Fruit fly (Drosophila melanogaster) whole organism, embryonic: ENCODE results near the gene CG12674.

Experiments
- Abd-B ChIP-seq: fragments of 200-800 bp; sonication (Bioruptor generic); optimal IDR thresholded peaks from 2 replicates; lab custom pipeline; 2018; ENCODE audit warnings: missing biosample characterization, mild to moderate bottlenecking, missing genetic modification characterization, moderate library complexity
- Atf3 ChIP-seq: fragments of 200-800 bp; sonication (Bioruptor generic); optimal IDR thresholded peaks from 3 replicates; lab custom pipeline; 2016; ENCODE audit warnings: missing biosample characterization, missing genetic modification characterization
- CG11504 ChIP-seq: fragments of 200-800 bp; sonication (Bioruptor generic); optimal IDR thresholded peaks from 3 replicates; lab custom pipeline; 2019; ENCODE audit warnings: missing biosample characterization, mild to moderate bottlenecking, missing genetic modification characterization, moderate library complexity
- CG12659 ChIP-seq: fragments of 200-800 bp; sonication (Bioruptor generic); optimal IDR thresholded peaks from 3 replicates; lab custom pipeline; 2017; ENCODE audit warnings: mild to moderate bottlenecking, missing biosample characterization, missing genetic modification reagents, missing genetic modification characterization
- CG13287 ChIP-seq: fragments of 200-800 bp; sonication (Bioruptor generic); IDR thresholded peaks from 2 replicates; pipeline ENCODE4 v1.3.6; 2022; ENCODE audit warnings: missing biosample characterization, missing genetic modification characterization; ENCODE audit not compliant: partially characterized antibody
- CG1647 ChIP-seq: fragments of 200-800 bp; sonication (Bioruptor generic); optimal IDR thresholded peaks from 3 replicates; lab custom pipeline; 2016; ENCODE audit warnings: missing biosample characterization, missing genetic modification characterization
- CG16813 ChIP-seq: fragments of 200-800 bp; sonication (Bioruptor generic); IDR thresholded peaks from 3 replicates; pipeline ENCODE4 v1.3.6; 2022; ENCODE audit warnings: missing biosample characterization, missing genetic modification characterization; ENCODE audit not compliant: partially characterized antibody
- CG17361 ChIP-seq: fragments of 200-800 bp; sonication (Bioruptor generic); IDR thresholded peaks from 3 replicates; pipeline ENCODE4 v1.3.6; 2022; ENCODE audit warnings: missing biosample characterization, missing genetic modification characterization
- CG18599 ChIP-seq: fragments of 200-800 bp; sonication (Bioruptor generic); optimal IDR thresholded peaks from 3 replicates; lab custom pipeline; 2017; ENCODE audit warnings: missing biosample characterization, missing genetic modification characterization, mild to moderate bottlenecking, moderate library complexity, missing genetic modification reagents
- CG18619 ChIP-seq: fragments of 200-800 bp; sonication (Bioruptor generic); optimal IDR thresholded peaks from 3 replicates; lab custom pipeline; 2017; ENCODE audit warnings: missing biosample characterization, mild to moderate bottlenecking, missing genetic modification characterization
- CG3281 ChIP-seq: fragments of 200-800 bp; sonication (Bioruptor generic); optimal IDR thresholded peaks from 3 replicates; lab custom pipeline; 2017; ENCODE audit warnings: missing biosample characterization, mild to moderate bottlenecking, missing genetic modification characterization
- CG33557 ChIP-seq: fragments of 200-800 bp; sonication (Bioruptor generic); optimal IDR thresholded peaks from 2 replicates; lab custom pipeline; 2019; ENCODE audit warnings: missing biosample characterization, mild to moderate bottlenecking, missing genetic modification characterization, moderate library complexity
- CG34224 ChIP-seq: fragments of 200-800 bp; sonication (Bioruptor generic); IDR thresholded peaks from 3 replicates; pipeline ENCODE4 v1.3.6; 2022; ENCODE audit warnings: missing biosample characterization, missing genetic modification characterization; ENCODE audit not compliant: partially characterized antibody
- CG4424 ChIP-seq: fragments of 200-800 bp; sonication (Bioruptor generic); optimal IDR thresholded peaks from 3 replicates; lab custom pipeline; 2016; ENCODE audit warnings: missing biosample characterization, missing genetic modification characterization
- CG4820 ChIP-seq: fragments of 200-800 bp; sonication (Bioruptor generic); optimal IDR thresholded peaks from 3 replicates; lab custom pipeline; 2016; ENCODE audit warnings: missing biosample characterization, missing genetic modification characterization
- CG6175 ChIP-seq: fragments of 200-800 bp; sonication (Bioruptor generic); IDR thresholded peaks from 3 replicates; pipeline ENCODE4 v1.3.6; 2022; ENCODE audit warnings: missing biosample characterization, missing genetic modification characterization
- CG7271 ChIP-seq: fragments of 200-800 bp; sonication (Bioruptor generic); optimal IDR thresholded peaks from 2 replicates; lab custom pipeline; 2018; ENCODE audit warnings: missing biosample characterization, mild to moderate bottlenecking, missing genetic modification characterization, moderate library complexity
- CG8944 ChIP-seq: fragments of 200-800 bp; sonication (Bioruptor generic); optimal IDR thresholded peaks from 3 replicates; lab custom pipeline; 2016; ENCODE audit warnings: missing biosample characterization, missing genetic modification characterization
- E2f1 ChIP-seq: fragments of 200-800 bp; sonication (Bioruptor generic); IDR thresholded peaks from 2 replicates; pipeline ENCODE4 v1.3.6; 2022; ENCODE audit warnings: missing biosample characterization, missing genetic modification characterization
- Ets65A ChIP-seq: fragments of 200-800 bp; sonication (Bioruptor generic); peaks from one replicate; lab custom pipeline; 2016; ENCODE audit warnings: missing biosample characterization, missing genetic modification characterization
- H2.0 ChIP-seq: fragments of 200-800 bp; sonication (Bioruptor generic); IDR thresholded peaks from 2 replicates; pipeline ENCODE4 v1.3.6; 2022; ENCODE audit warnings: missing biosample characterization, missing genetic modification characterization
- Hr39 ChIP-seq: fragments of >200 bp; optimal IDR thresholded peaks from 2 replicates; lab custom pipeline; 2017
- Hr51 ChIP-seq, 2 experiments: fragments of 200-800 bp; sonication (Bioruptor generic); optimal IDR thresholded peaks; 2 replicates in 1 of 2; 3 replicates in 1 of 2; lab custom pipeline; 2016 to 2018; ENCODE audit warnings: missing biosample characterization in 2 of 2, missing genetic modification characterization in 2 of 2, mild to moderate bottlenecking in 1 of 2, moderate library complexity in 1 of 2
- Hr78 ChIP-seq, 2 experiments: fragments of 200-800 bp in 1 of 2; fragments of >200 bp in 1 of 2; sonication (Bioruptor generic) in 1 of 2; optimal IDR thresholded peaks; 2 replicates each; lab custom pipeline; 2017 to 2019; ENCODE audit warnings: missing biosample characterization in 2 of 2, missing genetic modification characterization in 2 of 2, mild to moderate bottlenecking in 1 of 2, moderate library complexity in 1 of 2
- Hsf ChIP-seq: fragments of 200-800 bp; sonication (Bioruptor generic); optimal IDR thresholded peaks from 3 replicates; lab custom pipeline; 2016; ENCODE audit warnings: missing biosample characterization, missing genetic modification characterization
- Med ChIP-seq: fragments of 200-800 bp; sonication (Bioruptor generic); peaks from one replicate; lab custom pipeline; 2016; ENCODE audit warnings: missing biosample characterization, missing genetic modification characterization, mild to moderate bottlenecking, inconsistent platforms, moderate library complexity
- Ptx1 ChIP-seq: fragments of 200-800 bp; sonication (Bioruptor generic); IDR thresholded peaks from 2 replicates; pipeline ENCODE4 v1.3.6; 2022; ENCODE audit warnings: missing biosample characterization, missing genetic modification characterization
- Ravus ChIP-seq: fragments of 200-800 bp; sonication (Bioruptor generic); IDR thresholded peaks from 2 replicates; pipeline ENCODE4 v1.3.6; 2022; ENCODE audit warnings: missing biosample characterization, missing genetic modification characterization
- Rfx ChIP-seq: fragments of 200-800 bp; sonication (Bioruptor generic); IDR thresholded peaks from 2 replicates; pipeline ENCODE4 v1.3.6; 2022; ENCODE audit warnings: missing biosample characterization, missing genetic modification characterization
- Ssrp ChIP-seq: fragments of 200-800 bp; sonication (Bioruptor generic); optimal IDR thresholded peaks from 2 replicates; lab custom pipeline; 2018; ENCODE audit warnings: missing biosample characterization, mild to moderate bottlenecking, missing genetic modification characterization, moderate library complexity
- Stat92E ChIP-seq, 3 experiments: fragments of >200 bp in 2 of 3; fragments of 200-800 bp in 1 of 3; sonication (Bioruptor generic) in 1 of 3; optimal IDR thresholded peaks; 2 replicates each; lab custom pipeline; 2017 to 2019; ENCODE audit warnings: missing biosample characterization in 3 of 3, missing genetic modification characterization in 3 of 3, mild to moderate bottlenecking in 1 of 3, moderate library complexity in 1 of 3
- chn ChIP-seq: fragments of 200-800 bp; sonication (Bioruptor generic); optimal IDR thresholded peaks from 2 replicates; lab custom pipeline; 2016; ENCODE audit warnings: missing biosample characterization, missing genetic modification characterization
- dysf ChIP-seq: fragments of 200-800 bp; sonication (Bioruptor generic); IDR thresholded peaks from 3 replicates; pipeline ENCODE4 v1.3.6; 2022; ENCODE audit warnings: missing biosample characterization, missing genetic modification characterization
- ems ChIP-seq: fragments of 200-800 bp; sonication (Bioruptor generic); optimal IDR thresholded peaks from 3 replicates; lab custom pipeline; 2016; ENCODE audit warnings: missing biosample characterization, missing genetic modification characterization
- fd96Cb ChIP-seq: fragments of 200-800 bp; sonication (Bioruptor generic); optimal IDR thresholded peaks from 2 replicates; lab custom pipeline; 2018; ENCODE audit warnings: missing biosample characterization, mild to moderate bottlenecking, missing genetic modification characterization, moderate library complexity
- gro ChIP-seq: fragments of 200-800 bp; sonication (Bioruptor generic); optimal IDR thresholded peaks from 2 replicates; lab custom pipeline; 2016; ENCODE audit warnings: missing biosample characterization, missing genetic modification characterization
- hb ChIP-seq: fragments of 200-800 bp; sonication (Bioruptor generic); IDR thresholded peaks from 3 replicates; pipeline ENCODE4 v1.3.6; 2022; ENCODE audit warnings: missing biosample characterization, missing genetic modification characterization; ENCODE audit not compliant: partially characterized antibody
- lmd ChIP-seq: fragments of 200-800 bp; sonication (Bioruptor generic); IDR thresholded peaks from 2 replicates; pipeline ENCODE4 v1.3.6; 2022; ENCODE audit warnings: missing biosample characterization, missing genetic modification characterization
- nmo ChIP-seq: fragments of 200-800 bp; sonication (Bioruptor generic); optimal IDR thresholded peaks from 2 replicates; lab custom pipeline; 2018; ENCODE audit warnings: missing biosample characterization, mild to moderate bottlenecking, missing genetic modification characterization, moderate library complexity
- pita ChIP-seq: fragments of 200-800 bp; sonication (Bioruptor generic); optimal IDR thresholded peaks from 2 replicates; lab custom pipeline; 2017; ENCODE audit warnings: missing biosample characterization, mild to moderate bottlenecking, missing genetic modification characterization
- pnt ChIP-seq: fragments of 200-800 bp; sonication (Bioruptor generic); optimal IDR thresholded peaks from 3 replicates; lab custom pipeline; 2016; ENCODE audit warnings: missing biosample characterization, missing genetic modification characterization
- prd ChIP-seq, 3 experiments: fragments of >200 bp in 2 of 3; fragments of 200-800 bp in 1 of 3; sonication (Bioruptor generic) in 1 of 3; optimal IDR thresholded peaks in 2 of 3; IDR thresholded peaks in 1 of 3; 2 replicates in 2 of 3; 3 replicates in 1 of 3; pipeline versions ENCODE4 v1.3.6 to Lab custom; 2017 to 2022; ENCODE audit warnings: missing biosample characterization in 1 of 3, missing genetic modification characterization in 1 of 3
- row ChIP-seq: fragments of 200-800 bp; sonication (Bioruptor generic); IDR thresholded peaks from 3 replicates; pipeline ENCODE4 v1.3.6; 2022; ENCODE audit warnings: missing biosample characterization, missing genetic modification characterization
- salm ChIP-seq: fragments of 200-800 bp; sonication (Bioruptor generic); optimal IDR thresholded peaks from 2 replicates; lab custom pipeline; 2018; ENCODE audit warnings: missing biosample characterization, mild to moderate bottlenecking, missing genetic modification characterization
- shn ChIP-seq: fragments of 200-800 bp; sonication (Bioruptor generic); optimal IDR thresholded peaks from 3 replicates; lab custom pipeline; 2016; ENCODE audit warnings: missing biosample characterization, missing genetic modification characterization
- sima ChIP-seq: fragments of 200-800 bp; sonication (Bioruptor generic); optimal IDR thresholded peaks from 2 replicates; lab custom pipeline; 2016; ENCODE audit warnings: missing biosample characterization, missing genetic modification characterization
- trh ChIP-seq: fragments of 200-800 bp; sonication (Bioruptor generic); optimal IDR thresholded peaks from 2 replicates; lab custom pipeline; 2016; ENCODE audit warnings: missing biosample characterization, missing genetic modification characterization
- twi ChIP-seq: fragments of 200-800 bp; optimal IDR thresholded peaks from 2 replicates; lab custom pipeline; 2019; ENCODE audit warnings: missing biosample characterization, mild to moderate bottlenecking, missing genetic modification characterization, moderate library complexity
- zen ChIP-seq: fragments of 200-800 bp; sonication (Bioruptor generic); optimal IDR thresholded peaks from 3 replicates; lab custom pipeline; 2018; ENCODE audit warnings: missing biosample characterization, mild to moderate bottlenecking, missing genetic modification characterization, moderate library complexity

Gene CG12674

DNA sequence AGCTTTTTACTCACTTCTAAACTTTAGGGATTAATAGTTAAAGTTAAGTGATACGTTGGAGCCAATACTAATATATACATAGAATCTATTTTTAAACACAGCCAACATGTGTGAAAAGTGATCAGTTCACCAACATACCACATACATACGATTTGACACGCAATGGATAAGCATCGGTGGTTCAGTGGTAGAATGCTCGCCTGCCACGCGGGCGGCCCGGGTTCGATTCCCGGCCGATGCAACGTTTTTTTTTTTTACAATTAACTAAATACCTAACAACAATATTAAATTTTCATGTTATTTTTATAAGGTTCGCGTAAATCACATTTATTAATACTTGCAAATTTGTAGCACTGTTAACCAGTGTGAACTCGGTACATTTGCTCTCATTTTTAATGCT, 48.2 kb upstream of the CG12674 start (continued):
- TF ChIP-seq CG34224 = peak; percentile 39; the same call in 2 of the 3 replicates
- no peak for TF ChIP-seq CG33557 (GFP tag; lab: Kevin White, UChicago)
- TF ChIP-seq Ravus (GFP tag; lab: Robert Waterston, UW) = no peak
- no peak for TF ChIP-seq Stat92E (GFP tag; optimal IDR thresholded peaks at IDR 0.05; lab: Kevin White, UChicago)
- no peak for TF ChIP-seq ems (GFP tag; lab: Kevin White, UChicago)
- no peak for TF ChIP-seq CG12659 (GFP tag; lab: Kevin White, UChicago)
- TF ChIP-seq CG18619 = no peak
- peak; percentile 64; the same call in 1 of the 3 replicates for TF ChIP-seq hb (GFP tag; lab: Robert Waterston, UW)
- no peak for TF ChIP-seq Hr51 (GFP tag; optimal IDR thresholded peaks at IDR 0.05; lab: Kevin White, UChicago)
- no peak for TF ChIP-seq CG8944
- no peak for TF ChIP-seq Hr39 (lab: Kevin White, UChicago)
- no peak for TF ChIP-seq CG11504 (tag; lab: Kevin White, UChicago)
- TF ChIP-seq Atf3 (GFP tag; lab: Kevin White, UChicago) = no peak
- no peak for TF ChIP-seq sima (GFP tag; lab: Kevin White, UChicago)
- TF ChIP-seq CG16813 = peak; percentile 77
- TF ChIP-seq, all 482 proteins: peak for 27

DNA sequence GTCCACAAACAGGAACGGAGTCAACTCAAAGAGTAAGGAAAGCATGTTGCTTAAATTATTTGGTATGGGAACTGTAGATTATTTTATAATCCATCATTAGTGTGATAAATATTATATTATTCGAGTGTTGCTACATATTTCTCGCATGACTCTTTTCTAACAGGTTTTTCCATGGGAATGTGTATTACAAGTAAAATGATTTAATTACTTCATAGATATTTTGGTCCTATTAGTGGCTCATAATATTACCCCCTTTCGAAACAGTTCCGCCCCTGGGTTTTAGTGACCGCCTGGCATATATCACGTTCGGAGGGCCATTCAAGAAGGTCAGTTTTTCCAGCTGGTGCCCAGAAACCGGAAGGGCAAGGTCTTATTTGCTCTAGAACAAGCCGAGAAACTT, 47.6 kb upstream of the CG12674 start:
- peak; percentile 33 for TF ChIP-seq CG4424 (GFP tag; lab: Kevin White, UChicago)
- peak; percentile 46; the same call in 1 of the 2 replicates for TF ChIP-seq Rfx
- peak; percentile 19 for TF ChIP-seq Abd-B
- TF ChIP-seq CG3281 (GFP tag; lab: Kevin White, UChicago) = no peak
- TF ChIP-seq CG18599 (GFP tag; lab: Kevin White, UChicago) = no peak
- 0 out of 3 replicates have a peak, but pooled peaks have one; percentile 33 for TF ChIP-seq dysf (GFP tag; lab: Robert Waterston, UW)
- TF ChIP-seq pnt (GFP tag; lab: Kevin White, UChicago) = no peak
- no peak for TF ChIP-seq E2f1 (GFP tag; lab: Robert Waterston, UW)
- TF ChIP-seq nmo (GFP tag; lab: Kevin White, UChicago) = peak; percentile 64
- no peak for TF ChIP-seq shn (GFP tag; lab: Kevin White, UChicago)
- peak in 1 of 2 experiments; percentile 16 for TF ChIP-seq Hr78 (GFP tag; optimal IDR thresholded peaks at IDR 0.05; lab: Kevin White, UChicago)
- TF ChIP-seq pita (GFP tag; lab: Kevin White, UChicago) = no peak
- TF ChIP-seq twi (tag; lab: Kevin White, UChicago) = peak; percentile 3
- TF ChIP-seq trh (GFP tag; lab: Kevin White, UChicago) = no peak
- no peak for TF ChIP-seq chn (GFP tag; lab: Kevin White, UChicago)
- 0 out of 2 replicates have a peak, but pooled peaks have one; percentile 23 for TF ChIP-seq Ptx1 (GFP tag; lab: Robert Waterston, UW)
- TF ChIP-seq zen (tag; lab: Kevin White, UChicago) = peak; percentile 16
- TF ChIP-seq lmd = peak; percentile 29; the same call in 1 of the 2 replicates
- no peak for TF ChIP-seq H2.0 (GFP tag; lab: Robert Waterston, UW)
- TF ChIP-seq Hsf = peak; percentile 9
- peak; percentile 51; the same call in 2 of the 3 replicates for TF ChIP-seq CG17361
- peak; percentile 20 for TF ChIP-seq Ssrp (tag; lab: Kevin White, UChicago)
- TF ChIP-seq gro (GFP tag; lab: Kevin White, UChicago) = no peak
- peak; percentile 78 for TF ChIP-seq Med (GFP tag; lab: Kevin White, UChicago)
- TF ChIP-seq CG13287 (GFP tag; lab: Robert Waterston, UW) = no peak
- TF ChIP-seq prd (optimal IDR thresholded peaks at IDR 0.05; lab: Kevin White, UChicago) = no peak
- TF ChIP-seq prd (GFP tag; IDR thresholded peaks at IDR 0.05; lab: Robert Waterston, UW) = peak; percentile 47; the same call in 1 of the 3 replicates
- TF ChIP-seq salm (tag; lab: Kevin White, UChicago) = no peak
- peak; percentile 43 for TF ChIP-seq fd96Cb
- TF ChIP-seq CG4820 = peak; percentile 18
- TF ChIP-seq row (GFP tag; lab: Robert Waterston, UW) = peak; percentile 48; the same call in 2 of the 3 replicates
- TF ChIP-seq CG6175 (GFP tag; lab: Robert Waterston, UW) = no peak
- peak; percentile 91 for TF ChIP-seq Ets65A (GFP tag; lab: Kevin White, UChicago)
- TF ChIP-seq CG1647 (GFP tag; lab: Kevin White, UChicago) = no peak
- no peak for TF ChIP-seq CG7271 (tag; lab: Kevin White, UChicago)
